Fruit fly (Drosophila melanogaster) whole organism, wandering third instar larva: ENCODE data around the gene mRpS25.

Experiments
- CrebA ChIP-seq: fragments of 200-800 bp; sonication (Bioruptor generic); optimal IDR thresholded peaks from 2 replicates; lab custom pipeline; 2016; ENCODE audit warnings: missing biosample characterization, mild to moderate bottlenecking, missing genetic modification characterization, borderline replicate concordance
- Dfd ChIP-seq: fragments of >200 bp; optimal IDR thresholded peaks from 2 replicates; lab custom pipeline; 2017; ENCODE audit warnings: missing biosample characterization, missing genetic modification characterization
- HLH106 ChIP-seq: fragments of 200-800 bp; optimal IDR thresholded peaks from 3 replicates; lab custom pipeline; 2019; ENCODE audit warnings: missing biosample characterization, mild to moderate bottlenecking, missing genetic modification characterization, moderate library complexity
- Hnf4 ChIP-seq: fragments of 200-800 bp; sonication (Bioruptor generic); optimal IDR thresholded peaks from 2 replicates; lab custom pipeline; 2016; ENCODE audit warnings: missing biosample characterization, mild to moderate bottlenecking, missing genetic modification characterization
- Hr78 ChIP-seq: fragments of >200 bp; optimal IDR thresholded peaks from 2 replicates; lab custom pipeline; 2017; ENCODE audit warnings: missing biosample characterization, missing genetic modification characterization
- Hr83 ChIP-seq: fragments of 200-300 bp; sonication (Bioruptor generic); optimal IDR thresholded peaks from 2 replicates; lab custom pipeline; 2016; ENCODE audit warnings: missing biosample characterization, mild to moderate bottlenecking, missing genetic modification characterization, moderate library complexity; ENCODE audit not compliant: poor library complexity, severe bottlenecking
- Jra ChIP-seq: sonication (Bioruptor generic); optimal IDR thresholded peaks from 2 replicates; lab custom pipeline; 2016; ENCODE audit warnings: missing biosample characterization, missing genetic modification characterization
- Mio ChIP-seq: sonication (Bioruptor generic); optimal IDR thresholded peaks from 2 replicates; lab custom pipeline; 2016; ENCODE audit warnings: missing biosample characterization, missing genetic modification characterization
- Myc ChIP-seq: fragments of >200 bp; optimal IDR thresholded peaks from 2 replicates; lab custom pipeline; 2017
- N ChIP-seq: fragments of >200 bp; optimal IDR thresholded peaks from 2 replicates; lab custom pipeline; 2018; ENCODE audit warnings: missing biosample characterization, missing external identifiers, missing genetic modification characterization
- OdsH ChIP-seq: fragments of 200-800 bp; sonication (Bioruptor generic); optimal IDR thresholded peaks from 2 replicates; lab custom pipeline; 2016; ENCODE audit warnings: missing biosample characterization, mild to moderate bottlenecking, missing genetic modification characterization
- Sp1 ChIP-seq: fragments of 200-800 bp; sonication (Bioruptor generic); optimal IDR thresholded peaks from 3 replicates; lab custom pipeline; 2019; ENCODE audit warnings: missing biosample characterization, mild to moderate bottlenecking, missing genetic modification characterization, moderate library complexity
- Vsx2 ChIP-seq: fragments of 200-300, 225-300 bp; sonication (Bioruptor generic); optimal IDR thresholded peaks from 2 replicates; lab custom pipeline; 2018; ENCODE audit warnings: missing biosample characterization, missing genetic modification characterization; ENCODE audit not compliant: partially characterized antibody
- br ChIP-seq: fragments of 200-800 bp; sonication (Bioruptor generic); optimal IDR thresholded peaks from 2 replicates; lab custom pipeline; 2016; ENCODE audit warnings: missing biosample characterization, missing genetic modification characterization
- brk ChIP-seq: fragments of 200-800 bp; sonication (Bioruptor generic); optimal IDR thresholded peaks from 2 replicates; lab custom pipeline; 2016; ENCODE audit warnings: missing biosample characterization, mild to moderate bottlenecking, missing genetic modification characterization
- dmrt93B ChIP-seq: fragments of 200-800 bp; sonication (Bioruptor generic); optimal IDR thresholded peaks from 2 replicates; lab custom pipeline; 2018; ENCODE audit warnings: missing biosample characterization, mild to moderate bottlenecking, missing genetic modification characterization
- ey ChIP-seq: fragments of 200-800 bp; sonication (Bioruptor generic); optimal IDR thresholded peaks from 2 replicates; lab custom pipeline; 2016; ENCODE audit warnings: missing biosample characterization, missing genetic modification characterization
- foxo ChIP-seq, 2 experiments: fragments of 200-800 bp; sonication (Bioruptor generic); optimal IDR thresholded peaks; 2 replicates in 1 of 2; 3 replicates in 1 of 2; lab custom pipeline; 2016 to 2017; ENCODE audit warnings: missing biosample characterization in 2 of 2, missing genetic modification characterization in 2 of 2
- fru ChIP-seq: fragments of 200-800 bp; sonication (Bioruptor generic); optimal IDR thresholded peaks from 3 replicates; lab custom pipeline; 2016; ENCODE audit warnings: missing biosample characterization, mild to moderate bottlenecking, missing genetic modification characterization
- h ChIP-seq: fragments of 200-800 bp; sonication (Bioruptor generic); optimal IDR thresholded peaks from 3 replicates; lab custom pipeline; 2016; ENCODE audit warnings: missing biosample characterization, mild to moderate bottlenecking, missing genetic modification characterization
- lola ChIP-seq: fragments of >200 bp; optimal IDR thresholded peaks from 2 replicates; lab custom pipeline; 2017; ENCODE audit warnings: missing biosample characterization, missing genetic modification characterization
- pan ChIP-seq: fragments of >200 bp; optimal IDR thresholded peaks from 2 replicates; lab custom pipeline; 2017
- psq ChIP-seq: fragments of 200-800 bp; sonication (Bioruptor generic); optimal IDR thresholded peaks from 3 replicates; lab custom pipeline; 2017; ENCODE audit warnings: missing biosample characterization, mild to moderate bottlenecking, missing genetic modification characterization, moderate library complexity
- rgr ChIP-seq: fragments of 200-800 bp; sonication (Bioruptor generic); optimal IDR thresholded peaks from 3 replicates; lab custom pipeline; 2016; ENCODE audit warnings: missing biosample characterization, mild to moderate bottlenecking, missing genetic modification characterization
- sage ChIP-seq: fragments of 200-800 bp; sonication (Bioruptor generic); optimal IDR thresholded peaks from 2 replicates; lab custom pipeline; 2016; ENCODE audit warnings: missing biosample characterization, mild to moderate bottlenecking, missing genetic modification characterization
- sv ChIP-seq: fragments of 200-800 bp; sonication (Bioruptor generic); optimal IDR thresholded peaks from 3 replicates; lab custom pipeline; 2016; ENCODE audit warnings: missing biosample characterization, missing genetic modification characterization
- woc ChIP-seq: sonication (Bioruptor generic); optimal IDR thresholded peaks from 2 replicates; lab custom pipeline; 2016; ENCODE audit warnings: missing biosample characterization, mild to moderate bottlenecking, missing genetic modification characterization

mRpS25 gene

dm6 chrX:14582784-14583699, at the start of gene mRpS25, which contains the start of gene nmdyn-D6:
mRpS25 (minus strand) TSS chrX:14582982.
nmdyn-D6 (plus strand) TSS chrX:14583677.
- peak; percentile 6 for TF ChIP-seq ey (GFP tag; lab: Kevin White, UChicago)
- peak; percentile 5 for TF ChIP-seq HLH106 (tag; lab: Kevin White, UChicago)
- no peak for TF ChIP-seq rgr (GFP tag; lab: Kevin White, UChicago)
- peak; percentile 10 for TF ChIP-seq fru (GFP tag; lab: Kevin White, UChicago)
- peak; percentile 25 for TF ChIP-seq dmrt93B
- TF ChIP-seq Dfd (GFP tag; lab: Kevin White, UChicago), result peak; percentile 18
- TF ChIP-seq N, result peak; percentile 77
- TF ChIP-seq foxo (GFP tag; optimal IDR thresholded peaks at IDR 0.05; lab: Kevin White, UChicago), result peak in 1 of 2 experiments; percentile 46
- peak; percentile 6 for TF ChIP-seq Vsx2
- no peak for TF ChIP-seq Hnf4 (GFP tag; lab: Kevin White, UChicago)
- TF ChIP-seq, all 38 proteins: peak for 8

dm6 chrX:14629411-14629810, 46.6 kb upstream of the mRpS25 start:
- TF ChIP-seq Hr83 (GFP tag; lab: Kevin White, UChicago) (no peak), woc (no peak)

dm6 chrX:14627080-14627796, 44.5 kb upstream of the mRpS25 start:
- TF ChIP-seq fru (GFP tag; lab: Kevin White, UChicago) (peak; percentile 1), sv (GFP tag; lab: Kevin White, UChicago) (peak; percentile 49), Vsx2 (no peak)
- TF ChIP-seq, all 38 proteins: peak for 2

DNA sequence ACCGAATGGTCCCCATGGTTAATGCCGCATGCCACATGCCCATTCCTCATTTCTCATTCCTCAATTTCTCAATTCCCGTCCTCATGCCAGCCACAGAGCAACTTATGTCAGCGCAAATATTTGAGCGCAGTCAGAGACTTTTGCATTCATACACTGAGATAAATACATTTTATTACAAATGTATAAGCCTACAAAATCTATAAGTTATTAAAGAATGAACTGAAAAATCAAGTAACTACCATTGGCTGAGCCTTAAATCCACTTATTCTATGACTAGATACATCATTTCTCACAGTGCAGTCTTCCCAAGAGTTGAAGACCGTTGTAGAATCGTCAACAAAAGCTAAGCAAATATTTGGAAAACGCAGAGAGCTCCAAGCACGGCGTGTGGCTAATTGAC, 39.4 kb upstream of the mRpS25 start:
- TF ChIP-seq br (GFP tag; lab: Kevin White, UChicago), result no peak
- TF ChIP-seq Dfd (GFP tag; lab: Kevin White, UChicago), result no peak
- TF ChIP-seq brk (GFP tag; lab: Kevin White, UChicago), result no peak
- no peak for TF ChIP-seq Hr78 (GFP tag; lab: Kevin White, UChicago)
- no peak for TF ChIP-seq N
- no peak for TF ChIP-seq CrebA (GFP tag; lab: Kevin White, UChicago)
- no peak for TF ChIP-seq Mio (GFP tag; lab: Kevin White, UChicago)
- TF ChIP-seq ey (GFP tag; lab: Kevin White, UChicago), result no peak
- no peak for TF ChIP-seq Hr83 (GFP tag; lab: Kevin White, UChicago)
- TF ChIP-seq fru (GFP tag; lab: Kevin White, UChicago), result no peak

- no peak for TF ChIP-seq ey (GFP tag; lab: Kevin White, UChicago)
- TF ChIP-seq pan, result no peak
- no peak for TF ChIP-seq Sp1
- no peak for TF ChIP-seq dmrt93B
- TF ChIP-seq Myc (lab: Kevin White, UChicago), result no peak
- no peak for TF ChIP-seq rgr (GFP tag; lab: Kevin White, UChicago)
- TF ChIP-seq Hr83 (GFP tag; lab: Kevin White, UChicago), result no peak
- no peak for TF ChIP-seq psq (GFP tag; lab: Kevin White, UChicago)
- no peak for TF ChIP-seq Dfd (GFP tag; lab: Kevin White, UChicago)
- TF ChIP-seq Jra, result no peak
- no peak for TF ChIP-seq fru (GFP tag; lab: Kevin White, UChicago)
- TF ChIP-seq br (GFP tag; lab: Kevin White, UChicago), result no peak
- no peak for TF ChIP-seq brk (GFP tag; lab: Kevin White, UChicago)
- no peak for TF ChIP-seq Hnf4 (GFP tag; lab: Kevin White, UChicago)
- no peak for TF ChIP-seq lola
- TF ChIP-seq woc, result no peak
- TF ChIP-seq Mio (GFP tag; lab: Kevin White, UChicago), result no peak
Measured at dm6 chrX:14621464-14621863, 38.7 kb upstream of the mRpS25 start.

DNA sequence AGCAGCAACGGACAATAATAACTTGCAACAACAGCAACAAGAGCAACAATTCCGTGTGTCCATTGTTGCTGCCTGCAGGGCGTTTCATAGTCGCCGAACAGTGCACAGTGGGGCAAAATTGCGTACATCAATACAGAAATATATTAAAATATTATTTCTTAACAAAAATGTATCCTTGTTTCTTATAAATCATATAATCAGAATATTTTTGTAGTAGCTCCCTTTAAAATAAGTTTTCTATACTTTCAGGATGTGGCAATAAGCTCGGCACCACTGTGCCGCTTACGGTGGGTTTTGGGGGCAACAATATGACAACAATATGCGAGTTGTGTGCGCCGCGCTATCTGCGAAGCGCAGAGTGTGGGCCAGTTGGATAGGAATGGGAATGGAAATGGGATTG, 29.5 kb upstream of the mRpS25 start:
- TF ChIP-seq fru (GFP tag; lab: Kevin White, UChicago) (peak; percentile 52), OdsH (GFP tag; lab: Kevin White, UChicago) (peak; percentile 17), br (GFP tag; lab: Kevin White, UChicago) (peak; percentile 12), CrebA (GFP tag; lab: Kevin White, UChicago) (no peak), rgr (GFP tag; lab: Kevin White, UChicago) (peak; percentile 31), HLH106 (tag; lab: Kevin White, UChicago) (peak; percentile 48), Sp1 (peak; percentile 17), woc (no peak), foxo (GFP tag; optimal IDR thresholded peaks at IDR 0.05; lab: Kevin White, UChicago) (peak in 1 of 2 experiments; percentile 58), h (GFP tag; lab: Kevin White, UChicago) (peak; percentile 30), psq (GFP tag; lab: Kevin White, UChicago) (peak; percentile 13), Vsx2 (no peak), sage (GFP tag; lab: Kevin White, UChicago) (no peak), sv (GFP tag; lab: Kevin White, UChicago) (peak; percentile 42)
